Fruit fly (Drosophila melanogaster) whole organism, prepupa: ENCODE measurements around the gene siz.

Source experiments
- Blimp-1 ChIP-seq: fragments of 200-800 bp; sonication (Bioruptor generic); optimal IDR thresholded peaks from 3 replicates; lab custom pipeline; 2017; ENCODE audit warnings: missing biosample characterization, missing genetic modification characterization, mild to moderate bottlenecking, moderate library complexity, missing genetic modification reagents
- CG10669 ChIP-seq: fragments of 200-800 bp; sonication (Bioruptor generic); optimal IDR thresholded peaks from 3 replicates; lab custom pipeline; 2018; ENCODE audit warnings: missing biosample characterization, mild to moderate bottlenecking, missing genetic modification characterization, moderate library complexity
- CG11294 ChIP-seq: fragments of 200-800 bp; sonication (Bioruptor generic); IDR thresholded peaks from 2 replicates; pipeline ENCODE4 v1.3.6; 2022; ENCODE audit warnings: missing biosample characterization, missing genetic modification characterization
- CG11902 ChIP-seq: fragments of 200-800 bp; sonication (Bioruptor generic); optimal IDR thresholded peaks from 3 replicates; lab custom pipeline; 2016; ENCODE audit warnings: missing biosample characterization, missing genetic modification characterization
- CG1621 ChIP-seq: fragments of 200-800 bp; sonication (Bioruptor generic); optimal IDR thresholded peaks from 3 replicates; lab custom pipeline; 2018; ENCODE audit warnings: missing biosample characterization, mild to moderate bottlenecking, missing genetic modification characterization
- CG3032 ChIP-seq: fragments of 200-800 bp; optimal IDR thresholded peaks from 2 replicates; lab custom pipeline; 2019; ENCODE audit warnings: missing biosample characterization, mild to moderate bottlenecking, missing genetic modification characterization, moderate library complexity
- CG32006 ChIP-seq: fragments of 200-800 bp; sonication (Bioruptor generic); optimal IDR thresholded peaks from 3 replicates; lab custom pipeline; 2017; ENCODE audit warnings: missing biosample characterization, mild to moderate bottlenecking, missing genetic modification characterization
- CG34406 ChIP-seq: fragments of 200-800 bp; sonication (Bioruptor generic); optimal IDR thresholded peaks from 3 replicates; lab custom pipeline; 2016; ENCODE audit warnings: missing biosample characterization, missing genetic modification characterization
- CG3919 ChIP-seq: fragments of 200-800 bp; sonication (Bioruptor generic); optimal IDR thresholded peaks from 3 replicates; lab custom pipeline; 2016; ENCODE audit warnings: missing biosample characterization, missing genetic modification characterization
- CG4318 ChIP-seq: fragments of 200-800 bp; sonication (Bioruptor generic); optimal IDR thresholded peaks from 3 replicates; lab custom pipeline; 2017; ENCODE audit warnings: missing biosample characterization, mild to moderate bottlenecking, missing genetic modification characterization
- CG6163 ChIP-seq: fragments of 200-800 bp; sonication (Bioruptor generic); IDR thresholded peaks from 3 replicates; pipeline ENCODE4 v1.3.6; 2022; ENCODE audit warnings: missing biosample characterization, missing genetic modification characterization
- CG6276 ChIP-seq: fragments of 200-800 bp; sonication (Bioruptor generic); optimal IDR thresholded peaks from 2 replicates; lab custom pipeline; 2017; ENCODE audit warnings: missing biosample characterization, mild to moderate bottlenecking, missing genetic modification characterization
- CG6792 ChIP-seq: fragments of 200-800 bp; sonication (Bioruptor generic); optimal IDR thresholded peaks from 3 replicates; lab custom pipeline; 2016; ENCODE audit warnings: missing biosample characterization, missing genetic modification characterization
- CG6808 ChIP-seq: fragments of 200-800 bp; sonication (Bioruptor generic); optimal IDR thresholded peaks from 3 replicates; lab custom pipeline; 2017; ENCODE audit warnings: missing biosample characterization, missing genetic modification characterization, mild to moderate bottlenecking, moderate library complexity, missing genetic modification reagents
- CG6854 ChIP-seq: fragments of 200-800 bp; sonication (Bioruptor generic); optimal IDR thresholded peaks from 2 replicates; lab custom pipeline; 2017; ENCODE audit warnings: missing biosample characterization, mild to moderate bottlenecking, missing genetic modification characterization
- CG7368 ChIP-seq: fragments of 200-800 bp; sonication (Bioruptor generic); optimal IDR thresholded peaks from 3 replicates; lab custom pipeline; 2016; ENCODE audit warnings: missing biosample characterization, missing genetic modification characterization
- CG8119 ChIP-seq: fragments of 200-800 bp; sonication (Bioruptor generic); IDR thresholded peaks from 3 replicates; pipeline ENCODE4 v1.3.6; 2022; ENCODE audit warnings: missing biosample characterization, missing genetic modification characterization
- CG8319 ChIP-seq: fragments of 200-800 bp; sonication (Bioruptor generic); optimal IDR thresholded peaks from 3 replicates; lab custom pipeline; 2016; ENCODE audit warnings: missing biosample characterization, missing genetic modification characterization
- CG8632 ChIP-seq: fragments of 200-800 bp; sonication (Bioruptor generic); optimal IDR thresholded peaks from 3 replicates; lab custom pipeline; 2016; ENCODE audit warnings: missing biosample characterization, missing genetic modification characterization
- CG9139 ChIP-seq: fragments of 200-800 bp; sonication (Bioruptor generic); optimal IDR thresholded peaks from 3 replicates; lab custom pipeline; 2017; ENCODE audit warnings: missing biosample characterization, mild to moderate bottlenecking, missing genetic modification characterization
- Eip75B ChIP-seq: fragments of 200-800 bp; sonication (Bioruptor generic); optimal IDR thresholded peaks from 3 replicates; lab custom pipeline; 2016; ENCODE audit warnings: missing biosample characterization, missing genetic modification characterization
- Eip78C ChIP-seq: fragments of 200-800 bp; sonication (Bioruptor generic); peaks from one replicate; lab custom pipeline; 2016; ENCODE audit warnings: missing biosample characterization, missing genetic modification characterization
- Eip93F ChIP-seq: fragments of 200-800 bp; sonication (Bioruptor generic); optimal IDR thresholded peaks from 2 replicates; lab custom pipeline; 2016; ENCODE audit warnings: missing biosample characterization, mild to moderate bottlenecking, missing genetic modification characterization
- Gug ChIP-seq: fragments of 200-800 bp; sonication (Bioruptor generic); IDR thresholded peaks from 2 replicates; pipeline ENCODE4 v1.3.6; 2022; ENCODE audit warnings: missing biosample characterization, missing genetic modification characterization
- Hr38 ChIP-seq: sonication (Bioruptor generic); optimal IDR thresholded peaks from 2 replicates; lab custom pipeline; 2016; ENCODE audit warnings: missing biosample characterization, missing genetic modification characterization
- Hr39 ChIP-seq: fragments of 200-800 bp; sonication (Bioruptor generic); optimal IDR thresholded peaks from 2 replicates; lab custom pipeline; 2016; ENCODE audit warnings: missing biosample characterization, missing genetic modification characterization
- Hr4 ChIP-seq: fragments of 200-800 bp; sonication (Bioruptor generic); optimal IDR thresholded peaks from 3 replicates; lab custom pipeline; 2016; ENCODE audit warnings: missing biosample characterization, missing genetic modification characterization
- Met ChIP-seq: fragments of 200-800 bp; sonication (Bioruptor generic); optimal IDR thresholded peaks from 3 replicates; lab custom pipeline; 2016; ENCODE audit warnings: missing biosample characterization, missing genetic modification characterization
- OdsH ChIP-seq: fragments of 200-800 bp; sonication (Bioruptor generic); optimal IDR thresholded peaks from 3 replicates; lab custom pipeline; 2016; ENCODE audit warnings: missing biosample characterization, missing genetic modification characterization
- Smox ChIP-seq: fragments of 200-800 bp; sonication (Bioruptor generic); optimal IDR thresholded peaks from 3 replicates; lab custom pipeline; 2016; ENCODE audit warnings: missing biosample characterization, missing genetic modification characterization
- Sox102F ChIP-seq: fragments of 200-800 bp; sonication (Bioruptor generic); optimal IDR thresholded peaks from 2 replicates; lab custom pipeline; 2016; ENCODE audit warnings: missing biosample characterization, mild to moderate bottlenecking, missing genetic modification characterization
- Sox14 ChIP-seq: fragments of 200-800 bp; sonication (Bioruptor generic); optimal IDR thresholded peaks from 3 replicates; lab custom pipeline; 2016; ENCODE audit warnings: missing biosample characterization, missing genetic modification characterization
- Sox15 ChIP-seq: fragments of 200-800 bp; sonication (Bioruptor generic); optimal IDR thresholded peaks from 3 replicates; lab custom pipeline; 2016; ENCODE audit warnings: missing biosample characterization, missing genetic modification characterization
- acj6 ChIP-seq: fragments of 200-800 bp; sonication (Bioruptor generic); optimal IDR thresholded peaks from 3 replicates; lab custom pipeline; 2016; ENCODE audit warnings: missing biosample characterization, missing genetic modification characterization
- cyc ChIP-seq: fragments of 200-800 bp; sonication (Bioruptor generic); optimal IDR thresholded peaks from 3 replicates; lab custom pipeline; 2016; ENCODE audit warnings: missing biosample characterization, missing genetic modification characterization
- esn ChIP-seq: fragments of 200-800 bp; sonication (Bioruptor generic); optimal IDR thresholded peaks from 2 replicates; lab custom pipeline; 2016; ENCODE audit warnings: missing biosample characterization, mild to moderate bottlenecking, missing genetic modification characterization, moderate library complexity
- fd59A ChIP-seq: fragments of 200-800 bp; sonication (Bioruptor generic); optimal IDR thresholded peaks from 2 replicates; lab custom pipeline; 2017; ENCODE audit warnings: missing biosample characterization, mild to moderate bottlenecking, missing genetic modification characterization, missing genetic modification reagents
- fkh ChIP-seq: fragments of 200-800 bp; sonication (Bioruptor generic); optimal IDR thresholded peaks from 3 replicates; lab custom pipeline; 2017; ENCODE audit warnings: missing biosample characterization, mild to moderate bottlenecking, missing genetic modification characterization, moderate library complexity
- lz ChIP-seq: fragments of 200-800 bp; sonication (Bioruptor generic); optimal IDR thresholded peaks from 3 replicates; lab custom pipeline; 2016; ENCODE audit warnings: missing biosample characterization, missing genetic modification characterization
- net ChIP-seq: fragments of 200-800 bp; sonication (Bioruptor generic); optimal IDR thresholded peaks from 3 replicates; lab custom pipeline; 2016; ENCODE audit warnings: missing biosample characterization, missing genetic modification characterization
- pdm3 ChIP-seq: fragments of 200-800 bp; sonication (Bioruptor generic); optimal IDR thresholded peaks from 3 replicates; lab custom pipeline; 2016; ENCODE audit warnings: missing biosample characterization, missing genetic modification characterization
- salr ChIP-seq, 2 experiments: fragments of 200-800 bp; sonication (Bioruptor generic); optimal IDR thresholded peaks; 3 replicates each; lab custom pipeline; 2016 to 2018; ENCODE audit warnings: missing biosample characterization in 2 of 2, missing genetic modification characterization in 2 of 2, mild to moderate bottlenecking in 1 of 2
- spab ChIP-seq: fragments of 200-800 bp; sonication (Bioruptor generic); optimal IDR thresholded peaks from 2 replicates; lab custom pipeline; 2017; ENCODE audit warnings: missing biosample characterization, mild to moderate bottlenecking, missing genetic modification characterization, missing genetic modification reagents
- ss ChIP-seq, 2 experiments: fragments of 200-800 bp; sonication (Bioruptor generic); optimal IDR thresholded peaks; 2 replicates in 1 of 2; 3 replicates in 1 of 2; lab custom pipeline; 2017 to 2018; ENCODE audit warnings: mild to moderate bottlenecking in 2 of 2, missing biosample characterization in 2 of 2, missing genetic modification characterization in 2 of 2, moderate library complexity in 1 of 2
- svp ChIP-seq: fragments of 200-800 bp; sonication (Bioruptor generic); peaks from one replicate; lab custom pipeline; 2016; ENCODE audit warnings: missing biosample characterization, missing genetic modification characterization
- topi ChIP-seq: fragments of 200-800 bp; sonication (Bioruptor generic); optimal IDR thresholded peaks from 3 replicates; lab custom pipeline; 2016; ENCODE audit warnings: missing biosample characterization, missing genetic modification characterization
- vri ChIP-seq: fragments of 200-800 bp; sonication (Bioruptor generic); optimal IDR thresholded peaks from 3 replicates; lab custom pipeline; 2016; ENCODE audit warnings: missing biosample characterization, mild to moderate bottlenecking, missing genetic modification characterization

The siz gene

dm6 chr3L:21036257-21036957 is 2.1 kb downstream of the siz start:
- TF ChIP-seq CG9139: no peak
- no peak for TF ChIP-seq Hr39 (GFP tag; lab: Kevin White, UChicago)
- no peak for TF ChIP-seq net (GFP tag; lab: Kevin White, UChicago)
- TF ChIP-seq Eip78C (GFP tag; lab: Kevin White, UChicago): no peak
- TF ChIP-seq Hr38 (GFP tag; lab: Kevin White, UChicago): no peak
- TF ChIP-seq CG10669 (GFP tag; lab: Kevin White, UChicago): no peak
- peak; percentile 5 for TF ChIP-seq esn (GFP tag; lab: Kevin White, UChicago)
- peak; percentile 65 for TF ChIP-seq svp (GFP tag; lab: Kevin White, UChicago)
- no peak for TF ChIP-seq CG3919
- TF ChIP-seq Sox102F (GFP tag; lab: Kevin White, UChicago): no peak
- no peak for TF ChIP-seq Smox
- TF ChIP-seq CG8319 (GFP tag; lab: Kevin White, UChicago): no peak
- no peak for TF ChIP-seq CG32006 (GFP tag; lab: Kevin White, UChicago)
- peak; percentile 84 for TF ChIP-seq fkh (GFP tag; lab: Kevin White, UChicago)
- no peak for TF ChIP-seq CG1621 (tag; lab: Kevin White, UChicago)
- TF ChIP-seq ss (GFP tag; optimal IDR thresholded peaks at IDR 0.05; lab: Kevin White, UChicago): no peak
- TF ChIP-seq CG11902 (GFP tag; lab: Kevin White, UChicago): no peak
- TF ChIP-seq Eip75B: no peak
- 0 out of 3 replicates have a peak, but pooled peaks have one; percentile 14 for TF ChIP-seq CG6163 (GFP tag; lab: Robert Waterston, UW)
- TF ChIP-seq CG11294: no peak
- TF ChIP-seq acj6 (GFP tag; lab: Kevin White, UChicago): no peak
- peak; percentile 2 for TF ChIP-seq Met (GFP tag; lab: Kevin White, UChicago)
- TF ChIP-seq CG6808 (GFP tag; lab: Kevin White, UChicago): no peak
- no peak for TF ChIP-seq CG8119 (GFP tag; lab: Robert Waterston, UW)
- no peak for TF ChIP-seq Eip93F
- no peak for TF ChIP-seq CG6854 (GFP tag; lab: Kevin White, UChicago)
- TF ChIP-seq CG3032 (tag; lab: Kevin White, UChicago): no peak
- TF ChIP-seq lz (GFP tag; lab: Kevin White, UChicago): no peak
- TF ChIP-seq Sox15 (GFP tag; lab: Kevin White, UChicago): no peak
- TF ChIP-seq OdsH (GFP tag; lab: Kevin White, UChicago): no peak
- TF ChIP-seq Sox14 (GFP tag; lab: Kevin White, UChicago): no peak

- TF ChIP-seq svp (GFP tag; lab: Kevin White, UChicago) (peak; percentile 75), Smox (peak; percentile 28), CG10669 (GFP tag; lab: Kevin White, UChicago) (peak; percentile 10), cyc (GFP tag; lab: Kevin White, UChicago) (peak; percentile 29), CG4318 (GFP tag; lab: Kevin White, UChicago) (peak; percentile 45), CG34406 (GFP tag; lab: Kevin White, UChicago) (peak; percentile 35), Eip78C (GFP tag; lab: Kevin White, UChicago) (peak; percentile 88), Met (GFP tag; lab: Kevin White, UChicago) (peak; percentile 51), fd59A (no peak), CG6276 (GFP tag; lab: Kevin White, UChicago) (peak; percentile 56), CG7368 (peak; percentile 8), CG6808 (GFP tag; lab: Kevin White, UChicago) (no peak), Hr4 (GFP tag; lab: Kevin White, UChicago) (peak; percentile 73), OdsH (GFP tag; lab: Kevin White, UChicago) (peak; percentile 67), CG3919 (peak; percentile 64), spab (GFP tag; lab: Kevin White, UChicago) (no peak), vri (GFP tag; lab: Kevin White, UChicago) (no peak), Eip93F (no peak), CG3032 (tag; lab: Kevin White, UChicago) (no peak), CG11294 (no peak), lz (GFP tag; lab: Kevin White, UChicago) (peak; percentile 4), Gug (GFP tag; lab: Robert Waterston, UW) (no peak), Hr39 (GFP tag; lab: Kevin White, UChicago) (peak; percentile 48), CG11902 (GFP tag; lab: Kevin White, UChicago) (no peak), salr (GFP tag; optimal IDR thresholded peaks at IDR 0.05; lab: Kevin White, UChicago) (peak in 1 of 2 experiments; percentile 37), CG6163 (GFP tag; lab: Robert Waterston, UW) (peak; percentile 65; the same call in 2 of the 3 replicates), Blimp-1 (GFP tag; lab: Kevin White, UChicago) (no peak), acj6 (GFP tag; lab: Kevin White, UChicago) (peak; percentile 50), CG1621 (tag; lab: Kevin White, UChicago) (no peak), CG8632 (GFP tag; lab: Kevin White, UChicago) (peak; percentile 50), CG6792 (GFP tag; lab: Kevin White, UChicago) (no peak), esn (GFP tag; lab: Kevin White, UChicago) (peak; percentile 53), topi (peak; percentile 23), pdm3 (GFP tag; lab: Kevin White, UChicago) (peak; percentile 64)
Observed at dm6 chr3L:21037404-21037803, 3.1 kb downstream of the siz start.
